Fruit fly (Drosophila melanogaster) whole organism, prepupa: ENCODE measurements around the gene lmgB.
A peak's percentile ranks its signal among the peaks of the same experiment; 100 is the strongest.

ENCODE experiments used
- Blimp-1 ChIP-seq: fragments of 200-800 bp; sonication (Bioruptor generic); optimal IDR thresholded peaks from 3 replicates; lab custom pipeline; 2017; ENCODE audit warnings: missing biosample characterization, missing genetic modification characterization, mild to moderate bottlenecking, moderate library complexity, missing genetic modification reagents
- CG10631 ChIP-seq: fragments of 200-800 bp; sonication (Bioruptor generic); optimal IDR thresholded peaks from 2 replicates; lab custom pipeline; 2016; ENCODE audit warnings: missing biosample characterization, missing genetic modification characterization
- CG11762 ChIP-seq: fragments of 200-800 bp; sonication (Bioruptor generic); optimal IDR thresholded peaks from 3 replicates; lab custom pipeline; 2016; ENCODE audit warnings: missing biosample characterization, missing genetic modification characterization; ENCODE audit not compliant: insufficient read depth
- CG11902 ChIP-seq: fragments of 200-800 bp; sonication (Bioruptor generic); optimal IDR thresholded peaks from 3 replicates; lab custom pipeline; 2016; ENCODE audit warnings: missing biosample characterization, missing genetic modification characterization
- CG15336 ChIP-seq: fragments of 200-800 bp; sonication (Bioruptor generic); IDR thresholded peaks from 2 replicates; pipeline ENCODE4 v1.3.6; 2022; ENCODE audit warnings: missing biosample characterization, missing genetic modification characterization
- CG16779 ChIP-seq: fragments of 200-800 bp; sonication (Bioruptor generic); optimal IDR thresholded peaks from 3 replicates; lab custom pipeline; 2017; ENCODE audit warnings: missing biosample characterization, mild to moderate bottlenecking, missing genetic modification characterization
- CG31627 ChIP-seq: fragments of 200-800 bp; sonication (Bioruptor generic); optimal IDR thresholded peaks from 3 replicates; lab custom pipeline; 2016; ENCODE audit warnings: missing biosample characterization, missing genetic modification characterization
- CG34406 ChIP-seq: fragments of 200-800 bp; sonication (Bioruptor generic); optimal IDR thresholded peaks from 3 replicates; lab custom pipeline; 2016; ENCODE audit warnings: missing biosample characterization, missing genetic modification characterization
- CG3919 ChIP-seq: fragments of 200-800 bp; sonication (Bioruptor generic); optimal IDR thresholded peaks from 3 replicates; lab custom pipeline; 2016; ENCODE audit warnings: missing biosample characterization, missing genetic modification characterization
- CG4318 ChIP-seq: fragments of 200-800 bp; sonication (Bioruptor generic); optimal IDR thresholded peaks from 3 replicates; lab custom pipeline; 2017; ENCODE audit warnings: missing biosample characterization, mild to moderate bottlenecking, missing genetic modification characterization
- CG6163 ChIP-seq: fragments of 200-800 bp; sonication (Bioruptor generic); IDR thresholded peaks from 3 replicates; pipeline ENCODE4 v1.3.6; 2022; ENCODE audit warnings: missing biosample characterization, missing genetic modification characterization
- CG6276 ChIP-seq: fragments of 200-800 bp; sonication (Bioruptor generic); optimal IDR thresholded peaks from 2 replicates; lab custom pipeline; 2017; ENCODE audit warnings: missing biosample characterization, mild to moderate bottlenecking, missing genetic modification characterization
- CG6792 ChIP-seq: fragments of 200-800 bp; sonication (Bioruptor generic); optimal IDR thresholded peaks from 3 replicates; lab custom pipeline; 2016; ENCODE audit warnings: missing biosample characterization, missing genetic modification characterization
- CG6854 ChIP-seq: fragments of 200-800 bp; sonication (Bioruptor generic); optimal IDR thresholded peaks from 2 replicates; lab custom pipeline; 2017; ENCODE audit warnings: missing biosample characterization, mild to moderate bottlenecking, missing genetic modification characterization
- CG7368 ChIP-seq: fragments of 200-800 bp; sonication (Bioruptor generic); optimal IDR thresholded peaks from 3 replicates; lab custom pipeline; 2016; ENCODE audit warnings: missing biosample characterization, missing genetic modification characterization
- CG8119 ChIP-seq: fragments of 200-800 bp; sonication (Bioruptor generic); IDR thresholded peaks from 3 replicates; pipeline ENCODE4 v1.3.6; 2022; ENCODE audit warnings: missing biosample characterization, missing genetic modification characterization
- CG8319 ChIP-seq: fragments of 200-800 bp; sonication (Bioruptor generic); optimal IDR thresholded peaks from 3 replicates; lab custom pipeline; 2016; ENCODE audit warnings: missing biosample characterization, missing genetic modification characterization
- CG8632 ChIP-seq: fragments of 200-800 bp; sonication (Bioruptor generic); optimal IDR thresholded peaks from 3 replicates; lab custom pipeline; 2016; ENCODE audit warnings: missing biosample characterization, missing genetic modification characterization
- Eip78C ChIP-seq: fragments of 200-800 bp; sonication (Bioruptor generic); peaks from one replicate; lab custom pipeline; 2016; ENCODE audit warnings: missing biosample characterization, missing genetic modification characterization
- Ets21C ChIP-seq: fragments of 200-800 bp; sonication (Bioruptor generic); optimal IDR thresholded peaks from 3 replicates; lab custom pipeline; 2016; ENCODE audit warnings: missing biosample characterization, missing genetic modification characterization
- Ets96B ChIP-seq: fragments of 200-800 bp; optimal IDR thresholded peaks from 2 replicates; lab custom pipeline; 2019; ENCODE audit warnings: missing biosample characterization, mild to moderate bottlenecking, missing genetic modification characterization, moderate library complexity
- Gug ChIP-seq: fragments of 200-800 bp; sonication (Bioruptor generic); IDR thresholded peaks from 2 replicates; pipeline ENCODE4 v1.3.6; 2022; ENCODE audit warnings: missing biosample characterization, missing genetic modification characterization
- Hr38 ChIP-seq: sonication (Bioruptor generic); optimal IDR thresholded peaks from 2 replicates; lab custom pipeline; 2016; ENCODE audit warnings: missing biosample characterization, missing genetic modification characterization
- Hr4 ChIP-seq: fragments of 200-800 bp; sonication (Bioruptor generic); optimal IDR thresholded peaks from 3 replicates; lab custom pipeline; 2016; ENCODE audit warnings: missing biosample characterization, missing genetic modification characterization
- Met ChIP-seq: fragments of 200-800 bp; sonication (Bioruptor generic); optimal IDR thresholded peaks from 3 replicates; lab custom pipeline; 2016; ENCODE audit warnings: missing biosample characterization, missing genetic modification characterization
- OdsH ChIP-seq: fragments of 200-800 bp; sonication (Bioruptor generic); optimal IDR thresholded peaks from 3 replicates; lab custom pipeline; 2016; ENCODE audit warnings: missing biosample characterization, missing genetic modification characterization
- Sox102F ChIP-seq: fragments of 200-800 bp; sonication (Bioruptor generic); optimal IDR thresholded peaks from 2 replicates; lab custom pipeline; 2016; ENCODE audit warnings: missing biosample characterization, mild to moderate bottlenecking, missing genetic modification characterization
- Sox15 ChIP-seq: fragments of 200-800 bp; sonication (Bioruptor generic); optimal IDR thresholded peaks from 3 replicates; lab custom pipeline; 2016; ENCODE audit warnings: missing biosample characterization, missing genetic modification characterization
- achi ChIP-seq: fragments of 200-800 bp; sonication (Bioruptor generic); optimal IDR thresholded peaks from 3 replicates; lab custom pipeline; 2016; ENCODE audit warnings: missing biosample characterization, missing genetic modification characterization
- acj6 ChIP-seq: fragments of 200-800 bp; sonication (Bioruptor generic); optimal IDR thresholded peaks from 3 replicates; lab custom pipeline; 2016; ENCODE audit warnings: missing biosample characterization, missing genetic modification characterization
- cyc ChIP-seq: fragments of 200-800 bp; sonication (Bioruptor generic); optimal IDR thresholded peaks from 3 replicates; lab custom pipeline; 2016; ENCODE audit warnings: missing biosample characterization, missing genetic modification characterization
- dac ChIP-seq: fragments of 200-800 bp; sonication (Bioruptor generic); optimal IDR thresholded peaks from 2 replicates; lab custom pipeline; 2017; ENCODE audit warnings: missing biosample characterization, mild to moderate bottlenecking, missing genetic modification characterization
- dsx ChIP-seq: fragments of 200-800 bp; optimal IDR thresholded peaks from 3 replicates; lab custom pipeline; 2019; ENCODE audit warnings: missing biosample characterization, mild to moderate bottlenecking, missing genetic modification characterization, moderate library complexity; ENCODE audit not compliant: poor library complexity, severe bottlenecking
- eg ChIP-seq: fragments of 200-800 bp; sonication (Bioruptor generic); IDR thresholded peaks from 3 replicates; pipeline ENCODE4 v1.3.6; 2022; ENCODE audit warnings: missing biosample characterization, missing genetic modification characterization
- fd85E ChIP-seq: fragments of 200-800 bp; sonication (Bioruptor generic); optimal IDR thresholded peaks from 3 replicates; lab custom pipeline; 2016; ENCODE audit warnings: missing biosample characterization, missing genetic modification characterization
- fkh ChIP-seq: fragments of 200-800 bp; sonication (Bioruptor generic); optimal IDR thresholded peaks from 3 replicates; lab custom pipeline; 2017; ENCODE audit warnings: missing biosample characterization, mild to moderate bottlenecking, missing genetic modification characterization, moderate library complexity
- lz ChIP-seq: fragments of 200-800 bp; sonication (Bioruptor generic); optimal IDR thresholded peaks from 3 replicates; lab custom pipeline; 2016; ENCODE audit warnings: missing biosample characterization, missing genetic modification characterization
- pdm3 ChIP-seq: fragments of 200-800 bp; sonication (Bioruptor generic); optimal IDR thresholded peaks from 3 replicates; lab custom pipeline; 2016; ENCODE audit warnings: missing biosample characterization, missing genetic modification characterization
- salr ChIP-seq, 2 experiments: fragments of 200-800 bp; sonication (Bioruptor generic); optimal IDR thresholded peaks; 3 replicates each; lab custom pipeline; 2016 to 2018; ENCODE audit warnings: missing biosample characterization in 2 of 2, missing genetic modification characterization in 2 of 2, mild to moderate bottlenecking in 1 of 2
- ss ChIP-seq, 2 experiments: fragments of 200-800 bp; sonication (Bioruptor generic); optimal IDR thresholded peaks; 2 replicates in 1 of 2; 3 replicates in 1 of 2; lab custom pipeline; 2017 to 2018; ENCODE audit warnings: mild to moderate bottlenecking in 2 of 2, missing biosample characterization in 2 of 2, missing genetic modification characterization in 2 of 2, moderate library complexity in 1 of 2
- svp ChIP-seq: fragments of 200-800 bp; sonication (Bioruptor generic); peaks from one replicate; lab custom pipeline; 2016; ENCODE audit warnings: missing biosample characterization, missing genetic modification characterization
- topi ChIP-seq: fragments of 200-800 bp; sonication (Bioruptor generic); optimal IDR thresholded peaks from 3 replicates; lab custom pipeline; 2016; ENCODE audit warnings: missing biosample characterization, missing genetic modification characterization

The lmgB gene

DNA sequence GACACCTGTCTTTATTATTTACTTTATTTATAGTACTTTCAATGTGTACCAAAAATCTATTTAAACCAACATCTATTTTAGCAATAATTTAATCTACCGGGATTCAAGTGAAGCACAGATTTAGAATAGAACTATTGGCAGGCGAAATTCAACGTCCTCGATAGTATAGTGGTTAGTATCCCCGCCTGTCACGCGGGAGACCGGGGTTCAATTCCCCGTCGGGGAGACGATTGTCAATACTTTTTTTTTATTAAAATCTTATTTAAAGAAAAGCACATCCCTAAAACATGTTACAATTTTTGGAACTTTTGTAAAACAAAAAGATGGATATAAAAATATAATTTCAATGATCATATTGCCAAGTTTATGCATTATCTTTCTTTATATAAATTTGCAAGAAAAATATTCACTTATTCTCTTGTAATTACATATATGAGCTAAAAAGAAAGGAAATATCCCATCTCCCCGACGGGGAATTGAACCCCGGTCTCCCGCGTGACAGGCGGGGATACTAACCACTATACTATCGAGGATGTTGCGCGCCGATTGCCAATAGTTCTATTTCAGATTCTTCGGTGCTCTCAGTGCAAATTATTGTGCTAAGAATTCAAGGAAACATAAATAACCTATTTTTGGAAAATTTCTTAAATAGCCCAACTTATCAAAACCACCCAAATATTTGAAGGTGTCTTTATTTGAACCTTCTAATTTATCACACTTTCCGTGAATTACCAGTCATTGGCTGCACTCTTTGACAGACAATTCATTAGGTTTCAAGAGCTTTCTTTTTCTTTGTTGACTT is 46.6 kb downstream of the lmgB start, which contains the start of gene CG43796:
CG43796 (plus strand) TSS at position 752 of the 802 bp plus-strand sequence.
- TF ChIP-seq Hr38 (no peak), cyc (GFP tag; lab: Kevin White, UChicago) (no peak), Eip78C (GFP tag; lab: Kevin White, UChicago) (peak; percentile 50), CG3919 (no peak), Hr4 (GFP tag; lab: Kevin White, UChicago) (no peak), Sox15 (GFP tag; lab: Kevin White, UChicago) (no peak), svp (GFP tag; lab: Kevin White, UChicago) (peak; percentile 28), CG31627 (GFP tag; lab: Kevin White, UChicago) (no peak), acj6 (GFP tag; lab: Kevin White, UChicago) (no peak), Ets21C (GFP tag; lab: Kevin White, UChicago) (no peak), Ets96B (no peak), CG7368 (GFP tag; lab: Kevin White, UChicago) (no peak), CG11762 (no peak)
- TF ChIP-seq, all 60 proteins: peak for 2

DNA sequence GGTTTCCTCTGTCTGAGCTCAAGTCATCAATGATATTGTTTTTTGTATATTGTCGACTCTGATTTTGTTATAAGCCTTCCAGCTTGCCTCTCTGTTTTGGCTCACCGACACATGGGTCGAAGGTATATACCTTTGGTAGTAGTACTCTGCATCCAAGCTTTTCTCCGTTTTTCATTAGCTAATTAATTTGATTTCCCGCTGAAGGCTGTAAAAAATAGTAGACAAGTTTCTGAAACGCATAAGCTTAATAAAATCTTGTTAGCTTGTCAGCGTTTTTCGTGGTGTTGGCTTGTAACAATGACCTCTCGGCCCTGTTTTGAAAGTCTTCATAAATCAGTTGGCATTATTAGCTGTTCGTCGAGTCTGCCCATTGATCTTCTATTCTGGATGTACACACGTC is 47.6 kb downstream of the lmgB start:
- TF ChIP-seq svp (GFP tag; lab: Kevin White, UChicago) (no peak), achi (GFP tag; lab: Kevin White, UChicago) (no peak), CG7368 (GFP tag; lab: Kevin White, UChicago) (no peak), OdsH (GFP tag; lab: Kevin White, UChicago) (no peak), CG6854 (GFP tag; lab: Kevin White, UChicago) (no peak), CG8119 (no peak), CG16779 (tag; lab: Kevin White, UChicago) (no peak), Blimp-1 (GFP tag; lab: Kevin White, UChicago) (no peak), CG15336 (GFP tag; lab: Robert Waterston, UW) (no peak), lz (GFP tag; lab: Kevin White, UChicago) (no peak), eg (no peak), Sox15 (GFP tag; lab: Kevin White, UChicago) (no peak), CG11902 (GFP tag; lab: Kevin White, UChicago) (no peak), cyc (GFP tag; lab: Kevin White, UChicago) (no peak), fd85E (GFP tag; lab: Kevin White, UChicago) (no peak), CG31627 (GFP tag; lab: Kevin White, UChicago) (no peak), CG6792 (no peak), CG8319 (no peak), CG4318 (no peak), CG3919 (no peak)

DNA sequence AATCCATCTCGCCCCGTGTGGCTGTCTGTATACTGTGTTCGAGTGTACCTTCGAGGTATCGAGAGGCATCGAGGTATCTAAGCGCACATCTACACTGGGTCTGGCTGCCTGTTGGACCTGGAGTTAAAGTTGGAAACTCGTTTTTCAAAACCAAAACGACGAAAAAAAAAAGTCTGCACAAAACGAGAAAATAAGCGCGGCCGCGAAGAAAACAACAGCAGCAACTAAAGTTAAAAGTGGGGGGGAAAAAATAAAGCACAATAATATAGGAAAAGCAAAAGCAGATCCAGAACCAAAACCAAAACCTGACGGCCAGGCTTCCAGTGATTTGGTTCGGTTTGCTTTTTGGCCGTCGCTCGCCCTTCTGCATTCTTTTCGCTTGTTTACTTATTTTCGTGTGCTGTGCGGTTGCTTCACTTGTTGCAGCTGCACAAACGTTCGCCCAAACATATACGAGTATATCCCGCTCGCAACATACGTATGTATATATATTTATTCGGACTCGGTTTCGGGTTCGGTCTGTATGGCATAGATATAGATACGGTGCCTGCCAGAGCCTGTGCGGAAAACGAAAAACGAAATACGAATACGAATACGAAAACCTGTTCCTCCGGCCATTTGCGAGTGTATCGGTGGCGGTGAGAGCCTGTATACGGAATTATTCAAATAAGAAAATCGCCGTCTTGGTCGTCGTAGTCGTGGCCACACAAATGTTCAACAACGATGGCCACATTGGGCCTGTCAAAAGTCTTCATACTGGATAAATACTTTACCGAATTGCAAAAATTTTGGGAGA is 49.3 kb downstream of the lmgB start:
- TF ChIP-seq CG6792: peak; percentile 59
- no peak for TF ChIP-seq CG4318
- peak; percentile 72 for TF ChIP-seq Sox102F (GFP tag; lab: Kevin White, UChicago)
- peak; percentile 25 for TF ChIP-seq fkh
- peak; percentile 52 for TF ChIP-seq topi (GFP tag; lab: Kevin White, UChicago)
- peak; percentile 87 for TF ChIP-seq CG6276 (GFP tag; lab: Kevin White, UChicago)
- peak; percentile 23 for TF ChIP-seq CG10631 (GFP tag; lab: Kevin White, UChicago)
- peak; percentile 73 to 79 for TF ChIP-seq salr (GFP tag; optimal IDR thresholded peaks at IDR 0.05; lab: Kevin White, UChicago)
- TF ChIP-seq pdm3 (GFP tag; lab: Kevin White, UChicago): peak; percentile 35
- TF ChIP-seq ss (GFP tag; optimal IDR thresholded peaks at IDR 0.05; lab: Kevin White, UChicago): peak; percentile 99
- TF ChIP-seq CG8632: peak; percentile 40
- peak; percentile 39 for TF ChIP-seq svp (GFP tag; lab: Kevin White, UChicago)
- peak; percentile 88 for TF ChIP-seq CG8119
- peak; percentile 79 for TF ChIP-seq Ets96B
- peak; percentile 93 for TF ChIP-seq CG6163 (GFP tag; lab: Robert Waterston, UW)
- peak; percentile 91 for TF ChIP-seq CG16779 (tag; lab: Kevin White, UChicago)
- peak; percentile 65 for TF ChIP-seq dsx (GFP tag; lab: Kevin White, UChicago)
- TF ChIP-seq CG11902 (GFP tag; lab: Kevin White, UChicago): no peak
- TF ChIP-seq Met: peak; percentile 34
- no peak for TF ChIP-seq Ets21C (GFP tag; lab: Kevin White, UChicago)
- TF ChIP-seq CG8319: peak; percentile 36
- TF ChIP-seq Gug: no peak
- TF ChIP-seq CG6854 (GFP tag; lab: Kevin White, UChicago): peak; percentile 93
- TF ChIP-seq lz (GFP tag; lab: Kevin White, UChicago): no peak
- TF ChIP-seq CG7368 (GFP tag; lab: Kevin White, UChicago): peak; percentile 44
- TF ChIP-seq dac (GFP tag; lab: Kevin White, UChicago): peak; percentile 48
- TF ChIP-seq Blimp-1 (GFP tag; lab: Kevin White, UChicago): peak; percentile 48
- no peak for TF ChIP-seq CG11762
- peak; percentile 54 for TF ChIP-seq CG34406 (GFP tag; lab: Kevin White, UChicago)
